Fruit fly (Drosophila melanogaster): Measurements from ENCODE around the gene CG46440.

dm6 chrX:15887247-15887616, 29.6 kb upstream of the CG46440 start, which contains the start of gene tay:
- TF ChIP-seq CG12768 (GFP tag; optimal IDR thresholded peaks at IDR 0.05) (no peak), ovo (GFP tag; optimal IDR thresholded peaks at IDR 0.05) (no peak)
